Fruit fly (Drosophila melanogaster) whole organism, embryonic: ENCODE measurements around the gene CG33489.

Experiments used
- Abd-B ChIP-seq: fragments of 200-800 bp; sonication (Bioruptor generic); optimal IDR thresholded peaks from 2 replicates; lab custom pipeline; 2018; ENCODE audit warnings: missing biosample characterization, mild to moderate bottlenecking, missing genetic modification characterization, moderate library complexity
- Antp ChIP-seq: fragments of 200-800 bp; sonication (Bioruptor generic); optimal IDR thresholded peaks from 3 replicates; lab custom pipeline; 2016; ENCODE audit warnings: missing biosample characterization, missing genetic modification characterization
- Atf6 ChIP-seq: fragments of 200-800 bp; sonication (Bioruptor generic); IDR thresholded peaks from 2 replicates; pipeline ENCODE4 v1.3.6; 2022; ENCODE audit warnings: missing biosample characterization, missing genetic modification characterization
- Blimp-1 ChIP-seq: fragments of 200-800 bp; sonication (Bioruptor generic); optimal IDR thresholded peaks from 3 replicates; lab custom pipeline; 2018; ENCODE audit warnings: missing biosample characterization, missing genetic modification characterization, mild to moderate bottlenecking, moderate library complexity, missing genetic modification reagents
- CG10147 ChIP-seq: fragments of 200-800 bp; sonication (Bioruptor generic); optimal IDR thresholded peaks from 2 replicates; lab custom pipeline; 2019; ENCODE audit warnings: missing biosample characterization, mild to moderate bottlenecking, missing genetic modification characterization, moderate library complexity
- CG10654 ChIP-seq: fragments of 200-800 bp; sonication (Bioruptor generic); optimal IDR thresholded peaks from 2 replicates; lab custom pipeline; 2016; ENCODE audit warnings: missing biosample characterization, missing genetic modification characterization
- CG11560 ChIP-seq: fragments of 200-800 bp; sonication (Bioruptor generic); IDR thresholded peaks from 3 replicates; pipeline ENCODE4 v1.3.6; 2022; ENCODE audit warnings: missing biosample characterization, missing genetic modification characterization
- CG15514 ChIP-seq: fragments of 200-800 bp; sonication (Bioruptor generic); optimal IDR thresholded peaks from 3 replicates; lab custom pipeline; 2017; ENCODE audit warnings: missing biosample characterization, missing genetic modification characterization, mild to moderate bottlenecking, moderate library complexity, missing genetic modification reagents
- CG16813 ChIP-seq: fragments of 200-800 bp; sonication (Bioruptor generic); IDR thresholded peaks from 3 replicates; pipeline ENCODE4 v1.3.6; 2022; ENCODE audit warnings: missing biosample characterization, missing genetic modification characterization; ENCODE audit not compliant: partially characterized antibody
- CG17802 ChIP-seq: fragments of 200-800 bp; sonication (Bioruptor generic); optimal IDR thresholded peaks from 2 replicates; lab custom pipeline; 2018; ENCODE audit warnings: missing biosample characterization, mild to moderate bottlenecking, missing genetic modification characterization, moderate library complexity
- CG17829 ChIP-seq: fragments of 200-800 bp; optimal IDR thresholded peaks from 2 replicates; lab custom pipeline; 2019; ENCODE audit warnings: missing biosample characterization, mild to moderate bottlenecking, missing genetic modification characterization, moderate library complexity
- CG30403 ChIP-seq: fragments of 200-800 bp; sonication (Bioruptor generic); optimal IDR thresholded peaks from 3 replicates; lab custom pipeline; 2016; ENCODE audit warnings: missing biosample characterization, missing genetic modification characterization
- CG32772 ChIP-seq: fragments of 200-800 bp; sonication (Bioruptor generic); IDR thresholded peaks from 2 replicates; pipeline ENCODE4 v1.3.6; 2022; ENCODE audit warnings: missing biosample characterization, missing genetic modification characterization
- CG3281 ChIP-seq: fragments of 200-800 bp; sonication (Bioruptor generic); optimal IDR thresholded peaks from 3 replicates; lab custom pipeline; 2017; ENCODE audit warnings: missing biosample characterization, mild to moderate bottlenecking, missing genetic modification characterization
- CG3847 ChIP-seq: fragments of 200-800 bp; sonication (Bioruptor generic); IDR thresholded peaks from 2 replicates; pipeline ENCODE4 v1.3.6; 2022; ENCODE audit warnings: missing biosample characterization, missing genetic modification characterization
- CG5180 ChIP-seq: fragments of 200-800 bp; sonication (Bioruptor generic); optimal IDR thresholded peaks from 3 replicates; lab custom pipeline; 2017; ENCODE audit warnings: missing biosample characterization, missing genetic modification characterization, mild to moderate bottlenecking, moderate library complexity, missing genetic modification reagents
- CG6654 ChIP-seq: fragments of 200-800 bp; sonication (Bioruptor generic); optimal IDR thresholded peaks from 2 replicates; lab custom pipeline; 2017; ENCODE audit warnings: missing biosample characterization, mild to moderate bottlenecking, missing genetic modification characterization
- CG7839 ChIP-seq: fragments of 200-800 bp; sonication (Bioruptor generic); optimal IDR thresholded peaks from 3 replicates; lab custom pipeline; 2018; ENCODE audit warnings: missing biosample characterization, mild to moderate bottlenecking, missing genetic modification characterization, moderate library complexity
- CG7928 ChIP-seq: fragments of 200-800 bp; sonication (Bioruptor generic); optimal IDR thresholded peaks from 2 replicates; lab custom pipeline; 2017; ENCODE audit warnings: missing biosample characterization, mild to moderate bottlenecking, missing genetic modification characterization
- CG8388 ChIP-seq: fragments of 200-800 bp; sonication (Bioruptor generic); optimal IDR thresholded peaks from 2 replicates; lab custom pipeline; 2019; ENCODE audit warnings: missing biosample characterization, mild to moderate bottlenecking, missing genetic modification characterization, moderate library complexity
- CG9609 ChIP-seq: fragments of 200-800 bp; sonication (Bioruptor generic); optimal IDR thresholded peaks from 3 replicates; lab custom pipeline; 2016; ENCODE audit warnings: missing biosample characterization, missing genetic modification characterization
- CG9797 ChIP-seq: fragments of 200-800 bp; sonication (Bioruptor generic); optimal IDR thresholded peaks from 3 replicates; lab custom pipeline; 2018; ENCODE audit warnings: missing biosample characterization, mild to moderate bottlenecking, missing genetic modification characterization
- CG9876 ChIP-seq: fragments of 200-800 bp; sonication (Bioruptor generic); optimal IDR thresholded peaks from 2 replicates; lab custom pipeline; 2016; ENCODE audit warnings: missing biosample characterization, missing genetic modification characterization
- D ChIP-seq, 2 experiments: fragments of 200-800 bp in 1 of 2; fragments of >200 bp in 1 of 2; sonication (Bioruptor generic) in 1 of 2; optimal IDR thresholded peaks; 2 replicates in 1 of 2; 3 replicates in 1 of 2; lab custom pipeline; 2017; ENCODE audit warnings: mild to moderate bottlenecking in 1 of 2, missing biosample characterization in 1 of 2, missing genetic modification characterization in 1 of 2, missing genetic modification reagents in 1 of 2
- Deaf1 ChIP-seq: fragments of 200-800 bp; optimal IDR thresholded peaks from 3 replicates; lab custom pipeline; 2019; ENCODE audit warnings: missing biosample characterization, mild to moderate bottlenecking, missing genetic modification characterization, moderate library complexity
- E2f1 ChIP-seq: fragments of 200-800 bp; sonication (Bioruptor generic); IDR thresholded peaks from 2 replicates; pipeline ENCODE4 v1.3.6; 2022; ENCODE audit warnings: missing biosample characterization, missing genetic modification characterization
- Gug ChIP-seq: fragments of 200-800 bp; sonication (Bioruptor generic); IDR thresholded peaks from 4 replicates; pipeline ENCODE4 v1.3.6; 2022; ENCODE audit warnings: missing biosample characterization, missing genetic modification characterization
- Hand ChIP-seq: fragments of 200-800 bp; sonication (Bioruptor generic); optimal IDR thresholded peaks from 2 replicates; lab custom pipeline; 2017; ENCODE audit warnings: mild to moderate bottlenecking, missing biosample characterization, missing genetic modification reagents, missing genetic modification characterization
- NC2α ChIP-seq: fragments of 200-800 bp; sonication (Bioruptor generic); optimal IDR thresholded peaks from 2 replicates; lab custom pipeline; 2016; ENCODE audit warnings: missing biosample characterization, missing genetic modification characterization
- ash1 ChIP-seq: fragments of 200-800 bp; sonication (Bioruptor generic); optimal IDR thresholded peaks from 2 replicates; lab custom pipeline; 2018; ENCODE audit warnings: missing biosample characterization, mild to moderate bottlenecking, missing genetic modification characterization
- cas ChIP-seq: fragments of 200-800 bp; sonication (Bioruptor generic); IDR thresholded peaks from 2 replicates; pipeline ENCODE4 v1.3.6; 2022; ENCODE audit warnings: missing biosample characterization, missing genetic modification characterization
- caup ChIP-seq: fragments of 200-800 bp; sonication (Bioruptor generic); optimal IDR thresholded peaks from 3 replicates; lab custom pipeline; 2017; ENCODE audit warnings: missing biosample characterization, mild to moderate bottlenecking, missing genetic modification characterization, moderate library complexity; ENCODE audit not compliant: severe bottlenecking
- chif ChIP-seq, 2 experiments: fragments of 200-800 bp; sonication (Bioruptor generic); optimal IDR thresholded peaks; 3 replicates each; lab custom pipeline; 2016; ENCODE audit warnings: missing biosample characterization in 2 of 2, missing genetic modification characterization in 2 of 2
- dimm ChIP-seq: fragments of 200-800 bp; sonication (Bioruptor generic); IDR thresholded peaks from 2 replicates; pipeline ENCODE4 v1.3.6; 2022; ENCODE audit warnings: missing biosample characterization, missing genetic modification characterization
- ems ChIP-seq: fragments of 200-800 bp; sonication (Bioruptor generic); optimal IDR thresholded peaks from 3 replicates; lab custom pipeline; 2016; ENCODE audit warnings: missing biosample characterization, missing genetic modification characterization
- fd64A ChIP-seq: fragments of 200-800 bp; sonication (Bioruptor generic); optimal IDR thresholded peaks from 3 replicates; lab custom pipeline; 2018; ENCODE audit warnings: missing biosample characterization, mild to moderate bottlenecking, missing genetic modification characterization
- gce ChIP-seq: fragments of 200-800 bp; sonication (Bioruptor generic); IDR thresholded peaks from 3 replicates; pipeline ENCODE4 v1.3.6; 2022; ENCODE audit warnings: missing biosample characterization, missing genetic modification characterization
- gt ChIP-seq: fragments of 200-800 bp; sonication (Bioruptor generic); IDR thresholded peaks from 2 replicates; pipeline ENCODE4 v1.3.6; 2022; ENCODE audit warnings: missing biosample characterization, missing genetic modification characterization
- nau ChIP-seq: fragments of 200-800 bp; sonication (Bioruptor generic); optimal IDR thresholded peaks from 3 replicates; lab custom pipeline; 2017; ENCODE audit warnings: missing biosample characterization, mild to moderate bottlenecking, missing genetic modification characterization, missing genetic modification reagents
- odd ChIP-seq: fragments of 200-800 bp; sonication (Bioruptor generic); optimal IDR thresholded peaks from 2 replicates; lab custom pipeline; 2017; ENCODE audit warnings: missing biosample characterization, mild to moderate bottlenecking, missing genetic modification characterization
- psq ChIP-seq: fragments of 200-800 bp; sonication (Bioruptor generic); optimal IDR thresholded peaks from 2 replicates; lab custom pipeline; 2017; ENCODE audit warnings: missing biosample characterization, missing genetic modification characterization
- pzg ChIP-seq: fragments of 200-800 bp; sonication (Bioruptor generic); optimal IDR thresholded peaks from 3 replicates; lab custom pipeline; 2018; ENCODE audit warnings: missing biosample characterization, mild to moderate bottlenecking, missing genetic modification characterization, moderate library complexity
- ranshi ChIP-seq: fragments of 200-800 bp; sonication (Bioruptor generic); IDR thresholded peaks from 2 replicates; pipeline ENCODE4 v1.3.6; 2022; ENCODE audit warnings: missing biosample characterization, missing genetic modification characterization
- scrt ChIP-seq: fragments of 200-800 bp; sonication (Bioruptor generic); optimal IDR thresholded peaks from 2 replicates; lab custom pipeline; 2018; ENCODE audit warnings: missing biosample characterization, mild to moderate bottlenecking, missing genetic modification characterization, moderate library complexity
- sens ChIP-seq: fragments of 200-800 bp; sonication (Bioruptor generic); peaks from one replicate; lab custom pipeline; 2016; ENCODE audit warnings: missing biosample characterization, missing genetic modification characterization
- sna ChIP-seq: fragments of 200-800 bp; sonication (Bioruptor generic); IDR thresholded peaks from 2 replicates; pipeline ENCODE4 v1.3.6; 2022; ENCODE audit warnings: missing biosample characterization, missing genetic modification characterization; ENCODE audit not compliant: partially characterized antibody
- so ChIP-seq: fragments of 200-800 bp; sonication (Bioruptor generic); IDR thresholded peaks from 3 replicates; pipeline ENCODE4 v1.3.6; 2022; ENCODE audit warnings: missing biosample characterization, missing genetic modification characterization
- wdn ChIP-seq: fragments of 200-800 bp; sonication (Bioruptor generic); IDR thresholded peaks from 2 replicates; pipeline ENCODE4 v1.3.6; 2022; ENCODE audit warnings: missing biosample characterization, missing genetic modification characterization
- z ChIP-seq: fragments of 200-800 bp; sonication (Bioruptor generic); IDR thresholded peaks from 3 replicates; pipeline ENCODE4 v1.3.6; 2022; ENCODE audit warnings: missing biosample characterization, missing genetic modification characterization

Gene CG33489

DNA sequence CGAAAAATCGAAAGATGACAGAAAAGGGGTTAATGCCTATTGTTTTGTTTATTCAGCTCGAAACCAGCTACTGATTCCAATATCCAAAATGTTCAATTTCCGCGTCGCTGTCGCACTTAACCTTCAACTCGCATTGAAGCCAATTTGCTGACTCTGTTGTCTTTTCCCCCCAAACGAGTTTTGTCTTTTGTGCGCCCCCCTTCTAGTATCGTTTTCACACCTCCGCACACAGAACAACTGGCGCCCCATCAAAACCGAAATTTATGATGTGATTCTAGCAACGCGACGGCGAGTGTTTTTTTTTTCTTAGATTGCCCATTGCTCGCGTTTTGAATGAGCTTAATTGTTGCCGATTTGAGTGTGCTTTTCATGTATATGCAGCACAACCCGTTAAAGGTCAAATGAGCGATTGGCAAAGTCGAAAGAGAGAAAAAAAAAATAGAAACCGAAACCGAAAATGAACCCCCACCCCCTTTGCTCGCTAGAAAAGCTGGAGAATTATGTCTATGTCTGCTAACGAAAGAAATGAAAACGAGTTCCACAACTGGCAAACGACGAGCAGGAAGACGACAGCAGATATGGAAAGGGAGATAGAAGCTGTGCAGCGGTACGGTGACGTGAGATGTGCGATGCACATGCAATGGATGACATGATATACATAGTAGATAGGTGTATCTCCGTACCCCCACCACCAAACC, 26.3 kb downstream of the CG33489 start:
- TF ChIP-seq D (optimal IDR thresholded peaks at IDR 0.05; lab: Kevin White, UChicago) (no peak), D (GFP tag; optimal IDR thresholded peaks at IDR 0.05; lab: Kevin White, UChicago) (no peak), Antp (GFP tag; lab: Kevin White, UChicago) (no peak), CG10147 (no peak), Atf6 (GFP tag; lab: Robert Waterston, UW) (no peak), CG16813 (GFP tag; lab: Robert Waterston, UW) (no peak), gt (GFP tag; lab: Robert Waterston, UW) (no peak), sna (no peak), odd (GFP tag; lab: Kevin White, UChicago) (no peak), fd64A (GFP tag; lab: Kevin White, UChicago) (no peak), CG9609 (no peak), CG17802 (tag; lab: Kevin White, UChicago) (no peak), CG3281 (no peak), Abd-B (GFP tag; lab: Kevin White, UChicago) (no peak), dimm (no peak), CG7839 (tag; lab: Kevin White, UChicago) (no peak), psq (GFP tag; lab: Kevin White, UChicago) (no peak), Blimp-1 (GFP tag; lab: Kevin White, UChicago) (peak; percentile 90), z (GFP tag; lab: Robert Waterston, UW) (peak; percentile 37; the same call in 1 of the 3 replicates), CG3847 (GFP tag; lab: Robert Waterston, UW) (peak; percentile 17; the same call in 1 of the 2 replicates), cas (GFP tag; lab: Robert Waterston, UW) (no peak), CG9797 (GFP tag; lab: Kevin White, UChicago) (no peak), NC2α (no peak), scrt (GFP tag; lab: Kevin White, UChicago) (no peak), CG6654 (GFP tag; lab: Kevin White, UChicago) (no peak), CG7928 (GFP tag; lab: Kevin White, UChicago) (no peak), CG8388 (no peak), ash1 (GFP tag; lab: Kevin White, UChicago) (no peak), nau (GFP tag; lab: Kevin White, UChicago) (no peak), ems (GFP tag; lab: Kevin White, UChicago) (no peak), E2f1 (GFP tag; lab: Robert Waterston, UW) (peak; percentile 7; the same call in 1 of the 2 replicates), Deaf1 (no peak), wdn (GFP tag; lab: Robert Waterston, UW) (no peak), gce (GFP tag; lab: Robert Waterston, UW) (no peak), chif (GFP tag; optimal IDR thresholded peaks at IDR 0.05; lab: Kevin White, UChicago) (no peak), pzg (no peak), caup (GFP tag; lab: Kevin White, UChicago) (peak; percentile 34), CG5180 (no peak), so (GFP tag; lab: Robert Waterston, UW) (no peak), CG9876 (no peak), Gug (no peak), ranshi (no peak), Hand (GFP tag; lab: Kevin White, UChicago) (no peak), sens (peak; percentile 39), CG10654 (GFP tag; lab: Kevin White, UChicago) (no peak), CG30403 (GFP tag; lab: Kevin White, UChicago) (no peak), CG11560 (tag; lab: Robert Waterston, UW) (no peak), CG15514 (GFP tag; lab: Kevin White, UChicago) (peak; percentile 41), CG17829 (tag; lab: Kevin White, UChicago) (no peak), CG32772 (0 out of 2 replicates have a peak, but pooled peaks have one; percentile 10)
